Worm (Caenorhabditis elegans): Measurements from ENCODE around the gene C26D10.7.

The C26D10.7 gene

ce11 chrII:8333643-8334042 is at the start of gene C26D10.7:
Gene C26D10.7, plus strand, starts transcription at chrII:8333943.
- no peak for TF ChIP-seq ceh-13 (GFP tag; optimal IDR thresholded peaks at IDR 0.05)
- TF ChIP-seq ceh-36 (tag; optimal IDR thresholded peaks at IDR 0.05): no peak
- TF ChIP-seq ets-7 (tag; optimal IDR thresholded peaks at IDR 0.05): no peak

ce11 chrII:8295296-8295695 is 38.4 kb upstream of the C26D10.7 start, which contains the start of gene nlp-55:
Gene nlp-55, minus strand, starts transcription at chrII:8295396.
- TF ChIP-seq ceh-36 (tag; optimal IDR thresholded peaks at IDR 0.05): no peak
- TF ChIP-seq hmbx-1 (tag; optimal IDR thresholded peaks at IDR 0.05): no peak
- TF ChIP-seq ceh-13 (GFP tag; optimal IDR thresholded peaks at IDR 0.05): no peak
- TF ChIP-seq hmg-4 (GFP tag; optimal IDR thresholded peaks at IDR 0.05): no peak
- no peak for TF ChIP-seq tbx-37 (GFP tag; conservative IDR thresholded peaks at IDR 0.05)
- no peak for TF ChIP-seq B0310.2 (tag; optimal IDR thresholded peaks at IDR 0.05)

- TF ChIP-seq ama-1 (optimal IDR thresholded peaks at IDR 0.05) (no peak), ceh-13 (GFP tag; optimal IDR thresholded peaks at IDR 0.05) (no peak), hmg-4 (GFP tag; optimal IDR thresholded peaks at IDR 0.05) (no peak), hmbx-1 (tag; optimal IDR thresholded peaks at IDR 0.05) (no peak), pes-1 (GFP tag; IDR thresholded peaks at IDR 0.05) (no peak)
These were observed 25.4 kb upstream of the C26D10.7 start for ce11 chrII:8308314-8308713.

- TF ChIP-seq F13C5.2 (tag; optimal IDR thresholded peaks at IDR 0.05) (no peak), hmg-4 (GFP tag; optimal IDR thresholded peaks at IDR 0.05) (no peak), ceh-13 (GFP tag; optimal IDR thresholded peaks at IDR 0.05) (no peak), ets-7 (tag; optimal IDR thresholded peaks at IDR 0.05) (no peak), tra-4 (tag; optimal IDR thresholded peaks at IDR 0.05) (no peak), tbx-37 (GFP tag; conservative IDR thresholded peaks at IDR 0.05) (no peak), tbx-11 (GFP tag; IDR thresholded peaks at IDR 0.05) (no peak), pes-1 (GFP tag; IDR thresholded peaks at IDR 0.05) (no peak), ceh-36 (tag; optimal IDR thresholded peaks at IDR 0.05) (no peak), aly-1 (tag; optimal IDR thresholded peaks at IDR 0.05) (no peak), flt-1 (GFP tag; IDR thresholded peaks at IDR 0.05) (no peak), hnd-1 (tag; optimal IDR thresholded peaks at IDR 0.05) (no peak), sea-1 (GFP tag; conservative IDR thresholded peaks at IDR 0.05) (no peak), B0310.2 (tag; optimal IDR thresholded peaks at IDR 0.05) (no peak), hmbx-1 (tag; optimal IDR thresholded peaks at IDR 0.05) (no peak), ama-1 (optimal IDR thresholded peaks at IDR 0.05) (no peak)
These were observed 22.3 kb upstream of the C26D10.7 start for ce11 chrII:8311484-8311883.

- TF ChIP-seq aly-1 (tag; optimal IDR thresholded peaks at IDR 0.05): no peak
- no peak for TF ChIP-seq ceh-36 (tag; optimal IDR thresholded peaks at IDR 0.05)
- no peak for TF ChIP-seq B0310.2 (tag; optimal IDR thresholded peaks at IDR 0.05)
- no peak for TF ChIP-seq scrt-1 (GFP tag; IDR thresholded peaks at IDR 0.05)
- TF ChIP-seq ama-1 (optimal IDR thresholded peaks at IDR 0.05): no peak
- TF ChIP-seq sea-1 (GFP tag; conservative IDR thresholded peaks at IDR 0.05): no peak
- no peak for TF ChIP-seq ceh-13 (GFP tag; optimal IDR thresholded peaks at IDR 0.05)
- no peak for TF ChIP-seq tbx-37 (GFP tag; conservative IDR thresholded peaks at IDR 0.05)
- no peak for TF ChIP-seq ets-7 (tag; optimal IDR thresholded peaks at IDR 0.05)
- TF ChIP-seq hmbx-1 (tag; optimal IDR thresholded peaks at IDR 0.05): no peak
- no peak for TF ChIP-seq hmg-4 (GFP tag; optimal IDR thresholded peaks at IDR 0.05)
- TF ChIP-seq F13C5.2 (tag; optimal IDR thresholded peaks at IDR 0.05): no peak
- TF ChIP-seq flt-1 (GFP tag; IDR thresholded peaks at IDR 0.05): no peak
- TF ChIP-seq pes-1 (GFP tag; IDR thresholded peaks at IDR 0.05): no peak
- TF ChIP-seq tra-4 (tag; optimal IDR thresholded peaks at IDR 0.05): no peak
- TF ChIP-seq hnd-1 (tag; optimal IDR thresholded peaks at IDR 0.05): no peak
- TF ChIP-seq tbx-11 (GFP tag; IDR thresholded peaks at IDR 0.05): no peak
These were observed 21.7 kb upstream of the C26D10.7 start for ce11 chrII:8312012-8312411.

- TF ChIP-seq B0310.2 (tag; optimal IDR thresholded peaks at IDR 0.05) (no peak), scrt-1 (GFP tag; IDR thresholded peaks at IDR 0.05) (no peak), ama-1 (optimal IDR thresholded peaks at IDR 0.05) (no peak), flt-1 (GFP tag; IDR thresholded peaks at IDR 0.05) (no peak), tbx-11 (GFP tag; IDR thresholded peaks at IDR 0.05) (no peak), sea-1 (GFP tag; conservative IDR thresholded peaks at IDR 0.05) (no peak), ceh-13 (GFP tag; optimal IDR thresholded peaks at IDR 0.05) (no peak), aly-1 (tag; optimal IDR thresholded peaks at IDR 0.05) (no peak), pes-1 (GFP tag; IDR thresholded peaks at IDR 0.05) (no peak), F13C5.2 (tag; optimal IDR thresholded peaks at IDR 0.05) (no peak), tra-4 (tag; optimal IDR thresholded peaks at IDR 0.05) (no peak), hmbx-1 (tag; optimal IDR thresholded peaks at IDR 0.05) (no peak), tbx-37 (GFP tag; conservative IDR thresholded peaks at IDR 0.05) (no peak), hnd-1 (tag; optimal IDR thresholded peaks at IDR 0.05) (no peak), hmg-4 (GFP tag; optimal IDR thresholded peaks at IDR 0.05) (no peak), ceh-36 (tag; optimal IDR thresholded peaks at IDR 0.05) (no peak)
These were observed 19.0 kb upstream of the C26D10.7 start for ce11 chrII:8314768-8315167.

- TF ChIP-seq aly-1 (tag; optimal IDR thresholded peaks at IDR 0.05) (no peak), tbx-37 (GFP tag; conservative IDR thresholded peaks at IDR 0.05) (no peak), scrt-1 (GFP tag; IDR thresholded peaks at IDR 0.05) (no peak), hnd-1 (tag; optimal IDR thresholded peaks at IDR 0.05) (no peak), ceh-36 (tag; optimal IDR thresholded peaks at IDR 0.05) (no peak), ceh-13 (GFP tag; optimal IDR thresholded peaks at IDR 0.05) (no peak), sea-1 (GFP tag; conservative IDR thresholded peaks at IDR 0.05) (no peak), hmg-4 (GFP tag; optimal IDR thresholded peaks at IDR 0.05) (no peak), ama-1 (optimal IDR thresholded peaks at IDR 0.05) (no peak), tra-4 (tag; optimal IDR thresholded peaks at IDR 0.05) (no peak), flt-1 (GFP tag; IDR thresholded peaks at IDR 0.05) (no peak), pes-1 (GFP tag; IDR thresholded peaks at IDR 0.05) (no peak), ets-7 (tag; optimal IDR thresholded peaks at IDR 0.05) (no peak), hmbx-1 (tag; optimal IDR thresholded peaks at IDR 0.05) (no peak), F13C5.2 (tag; optimal IDR thresholded peaks at IDR 0.05) (no peak), tbx-11 (GFP tag; IDR thresholded peaks at IDR 0.05) (no peak), B0310.2 (tag; optimal IDR thresholded peaks at IDR 0.05) (no peak)
These were observed 17.0 kb upstream of the C26D10.7 start for ce11 chrII:8316701-8317100.

- TF ChIP-seq hmbx-1 (tag; optimal IDR thresholded peaks at IDR 0.05) (no peak), ceh-13 (GFP tag; optimal IDR thresholded peaks at IDR 0.05) (no peak), ama-1 (optimal IDR thresholded peaks at IDR 0.05) (no peak), tbx-11 (GFP tag; IDR thresholded peaks at IDR 0.05) (no peak), ets-7 (tag; optimal IDR thresholded peaks at IDR 0.05) (no peak), F13C5.2 (tag; optimal IDR thresholded peaks at IDR 0.05) (no peak), tra-4 (tag; optimal IDR thresholded peaks at IDR 0.05) (no peak), pes-1 (GFP tag; IDR thresholded peaks at IDR 0.05) (no peak), hnd-1 (tag; optimal IDR thresholded peaks at IDR 0.05) (no peak), hmg-4 (GFP tag; optimal IDR thresholded peaks at IDR 0.05) (no peak), sea-1 (GFP tag; conservative IDR thresholded peaks at IDR 0.05) (no peak), ceh-36 (tag; optimal IDR thresholded peaks at IDR 0.05) (no peak), aly-1 (tag; optimal IDR thresholded peaks at IDR 0.05) (no peak), flt-1 (GFP tag; IDR thresholded peaks at IDR 0.05) (no peak)
These were observed 12.5 kb upstream of the C26D10.7 start, which contains the start of gene shw-1 for ce11 chrII:8321244-8321643. Gene shw-1, minus strand, starts transcription at chrII:8321471.

Measured in whole organism, early embryonic.